Worm (Caenorhabditis elegans) whole organism, early embryonic: ENCODE measurements around the gene sucg-1.

Experiments used
- ama-1 ChIP-seq: fragments of 150-350 bp; optimal IDR thresholded peaks from 2 replicates; lab custom pipeline; 2014
- ets-7 ChIP-seq: sonication (generic microtip); optimal IDR thresholded peaks from 2 replicates; lab custom pipeline; 2016; ENCODE audit warnings: missing genotype, missing genetic modification characterization, missing compliant biosample characterization
- hmbx-1 ChIP-seq: sonication (generic microtip); optimal IDR thresholded peaks from 2 replicates; lab custom pipeline; 2016; ENCODE audit warnings: mild to moderate bottlenecking, missing genetic modification characterization, missing compliant biosample characterization
- sea-1 ChIP-seq: fragments of 200-800 bp; sonication (Bioruptor generic); conservative IDR thresholded peaks from 2 replicates; pipeline ENCODE4 v1.3.6; 2022; ENCODE audit warnings: missing genetic modification characterization, missing compliant biosample characterization
- tbx-37 ChIP-seq: fragments of 200-800 bp; sonication (Bioruptor generic); conservative IDR thresholded peaks from 2 replicates; pipeline ENCODE4 v1.3.6; 2022; ENCODE audit warnings: missing genetic modification reagents, missing genetic modification characterization, missing compliant biosample characterization
- tra-4 ChIP-seq: sonication (generic microtip); optimal IDR thresholded peaks from 2 replicates; lab custom pipeline; 2017; ENCODE audit warnings: missing genetic modification characterization, missing compliant biosample characterization

DNA sequence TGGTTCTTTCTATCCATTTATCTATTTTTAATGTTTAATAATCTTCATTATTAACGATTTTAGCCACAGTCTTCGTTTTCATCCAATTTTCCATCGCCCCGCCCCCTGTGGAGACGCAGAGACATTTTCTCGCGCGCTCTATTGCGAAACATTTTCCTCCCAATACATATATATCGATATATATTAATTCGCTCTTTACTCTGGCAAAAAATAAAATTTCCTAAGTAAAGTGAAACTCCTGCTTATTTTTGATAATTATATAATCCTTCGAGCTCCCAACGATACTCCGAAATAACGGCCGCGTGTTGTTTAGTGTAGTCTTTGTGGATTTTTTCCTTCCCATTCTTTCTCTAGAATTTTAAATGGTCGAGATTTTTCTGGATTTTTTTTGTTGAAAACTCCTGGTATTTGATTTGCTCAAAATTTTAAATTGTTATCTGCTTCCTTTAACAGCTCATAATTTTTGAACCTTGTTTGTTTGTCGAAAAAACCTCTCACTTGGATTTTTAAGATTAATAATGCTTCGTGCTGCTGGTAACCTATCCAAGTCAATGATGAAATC lies at the start of gene sucg-1:
- TF ChIP-seq sea-1 (GFP tag; lab: Robert Waterston, UW) (no peak), tbx-37 (no peak), ama-1 (lab: Kevin White, UChicago) (no peak), hmbx-1 (tag; lab: Kevin White, UChicago) (no peak), ets-7 (tag; lab: Kevin White, UChicago) (no peak), tra-4 (tag; lab: Kevin White, UChicago) (no peak)
